Fruit fly (Drosophila melanogaster) whole organism, pupa: ENCODE results near the gene CG14958.
A peak's percentile ranks its signal among the peaks of the same experiment; 100 is the strongest.

Experiments used
- CG10348 ChIP-seq: fragments of 200-800 bp; sonication (Bioruptor generic); IDR thresholded peaks from 2 replicates; pipeline ENCODE4 v1.3.6; 2022; ENCODE audit warnings: missing biosample characterization, missing genetic modification characterization
- CG12605 ChIP-seq: fragments of 200-800 bp; sonication (Bioruptor generic); IDR thresholded peaks from 2 replicates; pipeline ENCODE4 v1.3.6; 2022; ENCODE audit warnings: missing biosample characterization, missing genetic modification characterization
- CG13204 ChIP-seq: fragments of 200-800 bp; sonication (Bioruptor generic); optimal IDR thresholded peaks from 2 replicates; lab custom pipeline; 2018; ENCODE audit warnings: missing biosample characterization, mild to moderate bottlenecking, missing genetic modification characterization, moderate library complexity
- CG14655 ChIP-seq: fragments of 200-800 bp; sonication (Bioruptor generic); optimal IDR thresholded peaks from 3 replicates; lab custom pipeline; 2017; ENCODE audit warnings: mild to moderate bottlenecking, missing biosample characterization, missing genetic modification reagents, missing genetic modification characterization
- CG15710 ChIP-seq: fragments of 200-800 bp; sonication (Bioruptor generic); optimal IDR thresholded peaks from 2 replicates; lab custom pipeline; 2018; ENCODE audit warnings: missing biosample characterization, mild to moderate bottlenecking, missing genetic modification characterization, moderate library complexity
- CG17806 ChIP-seq: fragments of 200-800 bp; sonication (Bioruptor generic); optimal IDR thresholded peaks from 2 replicates; lab custom pipeline; 2018; ENCODE audit warnings: missing biosample characterization, mild to moderate bottlenecking, missing genetic modification characterization, moderate library complexity
- CG32121 ChIP-seq: fragments of 200-800 bp; sonication (Bioruptor generic); IDR thresholded peaks from 2 replicates; pipeline ENCODE4 v1.3.6; 2022; ENCODE audit warnings: missing biosample characterization, missing genetic modification characterization
- CG34367 ChIP-seq: fragments of 200-800 bp; sonication (Bioruptor generic); optimal IDR thresholded peaks from 2 replicates; lab custom pipeline; 2018; ENCODE audit warnings: missing biosample characterization, mild to moderate bottlenecking, missing genetic modification characterization
- CG4496 ChIP-seq: fragments of 200-800 bp; sonication (Bioruptor generic); IDR thresholded peaks from 3 replicates; pipeline ENCODE4 v1.3.6; 2022; ENCODE audit warnings: missing biosample characterization, missing genetic modification characterization
- CG8159 ChIP-seq: fragments of 200-800 bp; sonication (Bioruptor generic); optimal IDR thresholded peaks from 3 replicates; lab custom pipeline; 2018; ENCODE audit warnings: missing biosample characterization, mild to moderate bottlenecking, missing genetic modification characterization, moderate library complexity
- CG8301 ChIP-seq: fragments of 200-800 bp; sonication (Bioruptor generic); optimal IDR thresholded peaks from 2 replicates; lab custom pipeline; 2018; ENCODE audit warnings: missing biosample characterization, mild to moderate bottlenecking, missing genetic modification characterization
- CG9948 ChIP-seq: fragments of 200-800 bp; sonication (Bioruptor generic); optimal IDR thresholded peaks from 2 replicates; lab custom pipeline; 2018; ENCODE audit warnings: missing biosample characterization, mild to moderate bottlenecking, missing genetic modification characterization, moderate library complexity
- D1 ChIP-seq: fragments of 200-800 bp; sonication (Bioruptor generic); optimal IDR thresholded peaks from 2 replicates; lab custom pipeline; 2018; ENCODE audit warnings: missing biosample characterization, mild to moderate bottlenecking, missing genetic modification characterization, moderate library complexity
- EcR ChIP-seq: fragments of 200-800 bp; sonication (Bioruptor generic); optimal IDR thresholded peaks from 3 replicates; lab custom pipeline; 2019; ENCODE audit warnings: missing biosample characterization, missing genetic modification characterization, mild to moderate bottlenecking, moderate library complexity, missing genetic modification reagents
- Ets98B ChIP-seq: fragments of 200-800 bp; sonication (Bioruptor generic); IDR thresholded peaks from 2 replicates; pipeline ENCODE4 v1.3.6; 2022; ENCODE audit warnings: missing biosample characterization, missing genetic modification characterization
- Pif1A ChIP-seq: fragments of 200-800 bp; sonication (Bioruptor generic); optimal IDR thresholded peaks from 3 replicates; lab custom pipeline; 2016; ENCODE audit warnings: missing biosample characterization, missing genetic modification characterization
- Pif1B ChIP-seq: fragments of 200-800 bp; sonication (Bioruptor generic); optimal IDR thresholded peaks from 3 replicates; lab custom pipeline; 2016; ENCODE audit warnings: missing biosample characterization, missing genetic modification characterization
- Snoo ChIP-seq: fragments of 200-800 bp; sonication (Bioruptor generic); optimal IDR thresholded peaks from 3 replicates; lab custom pipeline; 2017; ENCODE audit warnings: missing biosample characterization, mild to moderate bottlenecking, missing genetic modification characterization, inconsistent platforms
- fd96Ca ChIP-seq: fragments of 200-800 bp; sonication (Bioruptor generic); IDR thresholded peaks from 3 replicates; pipeline ENCODE4 v1.3.6; 2022; ENCODE audit warnings: missing biosample characterization, missing genetic modification characterization
- gl ChIP-seq: fragments of 200-800 bp; sonication (Bioruptor generic); optimal IDR thresholded peaks from 2 replicates; lab custom pipeline; 2018; ENCODE audit warnings: missing biosample characterization, mild to moderate bottlenecking, missing genetic modification characterization
- rn ChIP-seq: fragments of 200-800 bp; sonication (Bioruptor generic); IDR thresholded peaks from 2 replicates; pipeline ENCODE4 v1.3.6; 2022; ENCODE audit warnings: missing biosample characterization, missing genetic modification characterization

Gene CG14958

dm6 chr3L:3178530-3179096 lies 11.2 kb upstream of the CG14958 start, which contains the start of the genes MnM and Girdin:
Gene MnM (minus strand): TSS chr3L:3178580.
Gene Girdin (plus strand): TSS chr3L:3178930.
- TF ChIP-seq fd96Ca (GFP tag; lab: Robert Waterston, UW) (0 out of 3 replicates have a peak, but pooled peaks have one; percentile 53), EcR (GFP tag; lab: Kevin White, UChicago) (peak; percentile 7), CG32121 (peak; percentile 35; the same call in 1 of the 2 replicates), CG10348 (GFP tag; lab: Robert Waterston, UW) (peak; percentile 16; the same call in 1 of the 2 replicates), CG12605 (GFP tag; lab: Robert Waterston, UW) (no peak), CG17806 (no peak)

- peak; percentile 81 for TF ChIP-seq CG32121
- TF ChIP-seq CG12605 (GFP tag; lab: Robert Waterston, UW) = peak; percentile 91
- TF ChIP-seq Snoo (tag; lab: Kevin White, UChicago) = peak; percentile 92
- TF ChIP-seq CG8159 (tag; lab: Kevin White, UChicago) = peak; percentile 95
- TF ChIP-seq CG4496 (GFP tag; lab: Robert Waterston, UW) = peak; percentile 95
- no peak for TF ChIP-seq D1 (tag; lab: Kevin White, UChicago)
- TF ChIP-seq Pif1A (GFP tag; lab: Kevin White, UChicago) = no peak
- peak; percentile 93 for TF ChIP-seq CG15710
- peak; percentile 89 for TF ChIP-seq CG34367 (tag; lab: Kevin White, UChicago)
- TF ChIP-seq rn (GFP tag; lab: Robert Waterston, UW) = peak; percentile 78
- TF ChIP-seq gl = peak; percentile 89
- peak; percentile 93 for TF ChIP-seq CG9948
- peak; percentile 19; the same call in 1 of the 2 replicates for TF ChIP-seq CG10348 (GFP tag; lab: Robert Waterston, UW)
- peak; percentile 94 for TF ChIP-seq CG8301
- TF ChIP-seq CG14655 (GFP tag; lab: Kevin White, UChicago) = no peak
- peak; percentile 93 for TF ChIP-seq CG17806
- peak; percentile 98 for TF ChIP-seq EcR (GFP tag; lab: Kevin White, UChicago)
- TF ChIP-seq Pif1B (GFP tag; lab: Kevin White, UChicago) = peak; percentile 92
- TF ChIP-seq fd96Ca (GFP tag; lab: Robert Waterston, UW) = peak; percentile 92
- TF ChIP-seq Ets98B = peak; percentile 92
- peak; percentile 87 for TF ChIP-seq CG13204
Measured at dm6 chr3L:3179474-3179873, 10.3 kb upstream of the CG14958 start.

- TF ChIP-seq CG12605 (GFP tag; lab: Robert Waterston, UW) (no peak), Snoo (tag; lab: Kevin White, UChicago) (no peak), CG34367 (tag; lab: Kevin White, UChicago) (no peak), Ets98B (no peak), CG8159 (tag; lab: Kevin White, UChicago) (no peak), fd96Ca (GFP tag; lab: Robert Waterston, UW) (no peak), CG10348 (GFP tag; lab: Robert Waterston, UW) (no peak), gl (no peak), D1 (tag; lab: Kevin White, UChicago) (no peak), CG14655 (GFP tag; lab: Kevin White, UChicago) (no peak), CG13204 (no peak)
Measured at dm6 chr3L:3184104-3184503, 5.7 kb upstream of the CG14958 start, which contains the start of gene CG42494. Gene CG42494 (plus strand): TSS chr3L:3184404.

- TF ChIP-seq Pif1A (GFP tag; lab: Kevin White, UChicago) = no peak
- TF ChIP-seq fd96Ca (GFP tag; lab: Robert Waterston, UW) = no peak
- TF ChIP-seq CG13204 = no peak
- no peak for TF ChIP-seq CG32121
- no peak for TF ChIP-seq CG14655 (GFP tag; lab: Kevin White, UChicago)
- no peak for TF ChIP-seq gl
- no peak for TF ChIP-seq EcR (GFP tag; lab: Kevin White, UChicago)
- TF ChIP-seq CG8159 (tag; lab: Kevin White, UChicago) = no peak
- TF ChIP-seq, all 21 proteins: peak for 0
Measured at dm6 chr3L:3186364-3186763, 3.4 kb upstream of the CG14958 start, which contains the start of gene CG32284. Gene CG32284 (plus strand): TSS chr3L:3186664.

dm6 chr3L:3187263-3187662 lies 2.5 kb upstream of the CG14958 start, which contains the start of gene CG14957:
Gene CG14957 (plus strand): TSS chr3L:3187563.
- TF ChIP-seq CG10348 (GFP tag; lab: Robert Waterston, UW) (no peak), CG8301 (no peak), D1 (tag; lab: Kevin White, UChicago) (no peak), fd96Ca (GFP tag; lab: Robert Waterston, UW) (no peak), Snoo (tag; lab: Kevin White, UChicago) (no peak), CG32121 (no peak), EcR (GFP tag; lab: Kevin White, UChicago) (no peak), CG34367 (tag; lab: Kevin White, UChicago) (no peak), Pif1B (GFP tag; lab: Kevin White, UChicago) (no peak), CG12605 (GFP tag; lab: Robert Waterston, UW) (no peak), Ets98B (no peak), CG8159 (tag; lab: Kevin White, UChicago) (no peak), CG15710 (no peak), CG4496 (GFP tag; lab: Robert Waterston, UW) (no peak), CG13204 (no peak), Pif1A (GFP tag; lab: Kevin White, UChicago) (no peak)

dm6 chr3L:3192333-3192894 lies 2.6 kb downstream of the CG14958 start, which contains the start of gene CG14965:
Gene CG14965 (minus strand): TSS chr3L:3192491.
- TF ChIP-seq D1 (tag; lab: Kevin White, UChicago) (no peak), CG15710 (no peak), fd96Ca (GFP tag; lab: Robert Waterston, UW) (no peak), EcR (GFP tag; lab: Kevin White, UChicago) (no peak), CG10348 (GFP tag; lab: Robert Waterston, UW) (no peak)
- TF ChIP-seq, all 21 proteins: peak for 0
